Worm (Caenorhabditis elegans): Measurements from ENCODE around the gene F13D12.5.

DNA sequence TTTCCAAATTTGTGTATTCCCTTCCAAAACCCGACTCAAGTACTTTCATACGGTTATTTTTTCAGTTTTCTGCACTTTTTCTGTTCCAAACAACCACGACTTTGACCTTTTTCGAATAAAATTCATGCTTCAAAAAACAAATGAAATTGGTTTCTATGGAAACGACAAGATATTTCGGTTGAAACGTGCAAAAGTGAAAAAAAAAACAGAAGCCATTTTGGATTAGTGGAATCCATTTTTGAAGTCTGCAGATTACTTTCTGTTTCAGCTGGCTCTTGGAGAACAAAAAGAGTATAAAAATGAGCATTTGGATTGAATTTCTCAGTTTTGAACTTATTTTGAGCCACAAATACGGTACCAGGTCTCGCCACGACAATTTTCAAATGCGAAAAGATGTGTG is 4.5 kb upstream of the F13D12.5 start:
- TF ChIP-seq hmg-11 (tag; optimal IDR thresholded peaks at IDR 0.05) = no peak
- no peak for TF ChIP-seq zag-1 (tag; optimal IDR thresholded peaks at IDR 0.05)
- no peak for TF ChIP-seq fos-1 (tag; optimal IDR thresholded peaks at IDR 0.05)
- no peak for TF ChIP-seq pha-4 (tag; optimal IDR thresholded peaks at IDR 0.05)
- TF ChIP-seq unc-39 (tag; optimal IDR thresholded peaks at IDR 0.05) = no peak
- no peak for TF ChIP-seq nfya-1 (tag; optimal IDR thresholded peaks at IDR 0.05; ENCODE audit: insufficient read depth)
- no peak for TF ChIP-seq fkh-10 (GFP tag; optimal IDR thresholded peaks at IDR 0.05)
- TF ChIP-seq nhr-67 (tag; optimal IDR thresholded peaks at IDR 0.05) = no peak
- TF ChIP-seq ceh-28 (tag; optimal IDR thresholded peaks at IDR 0.05) = no peak
- no peak for TF ChIP-seq R02D3.7 (tag; optimal IDR thresholded peaks at IDR 0.05)
- TF ChIP-seq fkh-2 (tag; optimal IDR thresholded peaks at IDR 0.05) = no peak
